Fruit fly (Drosophila melanogaster): ENCODE data around the gene CG42857.

DNA sequence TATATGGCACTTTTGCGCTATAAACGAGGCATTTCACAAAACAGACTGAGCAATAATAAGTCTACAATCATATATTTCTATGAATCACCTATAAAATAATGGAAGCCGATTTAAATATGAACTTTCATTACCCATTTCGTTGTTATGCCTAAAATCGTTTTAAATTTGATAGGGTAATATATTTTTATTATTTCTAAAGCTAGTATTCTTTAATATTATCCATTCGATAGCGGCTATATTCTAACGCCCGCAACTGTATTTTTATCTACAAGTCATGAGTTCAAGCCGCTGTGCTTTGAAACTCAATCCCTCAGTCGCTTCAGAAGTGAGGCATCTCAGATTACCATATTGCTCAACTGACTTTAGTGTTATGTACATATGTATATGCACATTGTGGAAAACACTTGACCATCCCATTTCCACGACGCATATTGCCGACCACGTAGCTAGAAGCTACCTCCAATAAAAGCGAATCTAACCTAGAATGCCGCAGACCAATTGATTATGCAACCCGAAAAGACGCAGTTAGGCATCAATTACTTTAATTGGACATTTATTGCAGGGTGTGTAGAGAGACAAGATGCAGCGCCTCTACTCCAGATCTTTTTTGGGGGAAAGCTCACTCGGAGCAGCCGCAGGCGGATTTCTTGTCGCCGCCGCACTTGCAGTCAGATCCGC is 37.6 kb downstream of the CG42857 start:
- TF ChIP-seq GATAd (GFP tag; optimal IDR thresholded peaks at IDR 0.05) = no peak
- TF ChIP-seq HLH106 (tag; optimal IDR thresholded peaks at IDR 0.05) = no peak
- no peak for TF ChIP-seq sage (GFP tag; optimal IDR thresholded peaks at IDR 0.05)
- TF ChIP-seq lola (GFP tag; optimal IDR thresholded peaks at IDR 0.05) = no peak
- no peak for TF ChIP-seq OdsH (GFP tag; optimal IDR thresholded peaks at IDR 0.05)
- no peak for TF ChIP-seq pan (optimal IDR thresholded peaks at IDR 0.05)
- no peak for TF ChIP-seq Abd-B (GFP tag; optimal IDR thresholded peaks at IDR 0.05)
- TF ChIP-seq dmrt93B (GFP tag; optimal IDR thresholded peaks at IDR 0.05) = no peak
- no peak for TF ChIP-seq psq (GFP tag; optimal IDR thresholded peaks at IDR 0.05)
- no peak for TF ChIP-seq usp (GFP tag; optimal IDR thresholded peaks at IDR 0.05)
- no peak for TF ChIP-seq br (GFP tag; optimal IDR thresholded peaks at IDR 0.05)
